Fruit fly (Drosophila melanogaster) Kc167 (cell line): Measurements from ENCODE around the gene TM9SF3.

ENCODE experiments used
- Myc ChIP-seq: fragments of >200 bp; optimal IDR thresholded peaks from 2 replicates; lab custom pipeline; 2017; ENCODE audit warnings: missing external identifiers
- h ChIP-seq: fragments of >200 bp; optimal IDR thresholded peaks from 3 replicates; lab custom pipeline; 2018; ENCODE audit warnings: missing external identifiers
- insv ChIP-seq: fragments of >200 bp; optimal IDR thresholded peaks from 3 replicates; lab custom pipeline; 2018; ENCODE audit warnings: missing external identifiers
- psq ChIP-seq: fragments of >200 bp; optimal IDR thresholded peaks from 2 replicates; lab custom pipeline; 2017; ENCODE audit warnings: missing external identifiers
- ttk ChIP-seq: sonication (Bioruptor generic); optimal IDR thresholded peaks from 2 replicates; lab custom pipeline; 2017; ENCODE audit warnings: missing external identifiers

dm6 chr3L:5571051-5571450 lies 32.7 kb downstream of the TM9SF3 start:
- TF ChIP-seq h (lab: Kevin White, UChicago) (no peak), insv (lab: Kevin White, UChicago) (no peak), Myc (lab: Kevin White, UChicago) (no peak), psq (lab: Kevin White, UChicago) (no peak), ttk (lab: Kevin White, UChicago) (no peak)
